Worm (Caenorhabditis elegans) whole organism, L3 larva: ENCODE results near the gene F27C8.2.

Experiments used
- lin-15B ChIP-seq: fragments of 150-350 bp; optimal IDR thresholded peaks from 2 replicates; lab custom pipeline; 2014; ENCODE audit warnings: missing biosample characterization, missing genetic modification characterization
- ztf-4 ChIP-seq: fragments of 150-350 bp; optimal IDR thresholded peaks from 2 replicates; lab custom pipeline; 2014; ENCODE audit warnings: missing biosample characterization, missing genetic modification characterization

DNA sequence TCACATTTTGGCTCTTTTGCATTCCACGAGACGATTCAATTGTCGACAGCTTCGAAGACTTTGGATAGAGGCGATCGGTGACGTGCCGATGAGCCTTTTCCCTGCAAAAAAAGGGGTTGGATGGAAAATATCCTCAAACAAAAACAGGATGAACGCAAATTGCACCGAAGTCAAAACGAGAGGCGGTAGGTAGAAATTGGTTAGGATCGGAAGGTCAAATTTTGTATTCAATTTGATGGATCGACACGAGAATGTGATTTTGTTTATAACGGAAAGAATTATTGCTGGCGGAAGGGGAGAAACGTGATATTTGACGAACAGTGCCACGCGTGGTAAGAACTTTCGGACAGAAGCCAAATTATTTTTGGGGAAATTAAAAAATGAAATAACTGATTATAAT is 38.7 kb downstream of the F27C8.2 start, which contains the start of gene mca-1:
- TF ChIP-seq ztf-4 (tag; lab: Kevin White, UChicago), result no peak
- TF ChIP-seq lin-15B (tag; lab: Kevin White, UChicago), result no peak
